Worm (Caenorhabditis elegans) whole organism, L4 larva: Measurements from ENCODE around the gene mtch-1.
A peak's percentile ranks its signal among the peaks of the same experiment; 100 is the strongest.
"Not testable (repeated sequence)": the region's sequence is repeated elsewhere in the genome, so short reads cannot be mapped to it uniquely, and the experiment has no call there.

Experiments used
- F26F4.8 ChIP-seq: fragments of 200-800 bp; sonication (Bioruptor generic); conservative IDR thresholded peaks from 2 replicates; pipeline ENCODE4 v1.3.6; 2022; ENCODE audit warnings: missing genetic modification characterization, missing compliant biosample characterization
- F44E2.7 ChIP-seq: fragments of 200-800 bp; sonication (Bioruptor generic); IDR thresholded peaks from 2 replicates; pipeline ENCODE4 v2.1.2; 2022; ENCODE audit warnings: missing genetic modification characterization, missing compliant biosample characterization
- Y48G9A.11 ChIP-seq: fragments of 200-800 bp; sonication (Bioruptor generic); IDR thresholded peaks from 2 replicates; pipeline ENCODE4 v1.3.6; 2022; ENCODE audit warnings: missing genetic modification reagents, missing genetic modification characterization, missing compliant biosample characterization
- Y5F2A.4 ChIP-seq: fragments of 200-800 bp; sonication (Bioruptor generic); optimal IDR thresholded peaks from 2 replicates; lab custom pipeline; 2018; ENCODE audit warnings: mild to moderate bottlenecking, missing genetic modification characterization, missing compliant biosample characterization
- aly-2 ChIP-seq: sonication (generic microtip); optimal IDR thresholded peaks from 2 replicates; lab custom pipeline; 2018; ENCODE audit warnings: missing biosample characterization, missing genetic modification characterization
- arid-1 ChIP-seq: fragments of 200-800 bp; sonication (Bioruptor generic); conservative IDR thresholded peaks from 2 replicates; pipeline ENCODE4 v1.3.6; 2022; ENCODE audit warnings: missing genetic modification reagents, missing genetic modification characterization, missing compliant biosample characterization
- ceh-20 ChIP-seq: fragments of 200-800 bp; sonication (Bioruptor generic); IDR thresholded peaks from 2 replicates; pipeline ENCODE4 v1.3.6; 2022; ENCODE audit warnings: missing genetic modification reagents, missing genetic modification characterization, missing compliant biosample characterization
- ceh-28 ChIP-seq: fragments of 150-350 bp; optimal IDR thresholded peaks from 2 replicates; lab custom pipeline; 2014; ENCODE audit warnings: missing biosample characterization, missing genetic modification reagents, missing genetic modification characterization
- ceh-62 ChIP-seq: sonication (generic microtip); optimal IDR thresholded peaks from 2 replicates; lab custom pipeline; 2017; ENCODE audit warnings: missing biosample characterization, missing genetic modification characterization
- ceh-82 ChIP-seq: sonication (generic microtip); optimal IDR thresholded peaks from 2 replicates; lab custom pipeline; 2017; ENCODE audit warnings: missing biosample characterization, missing genetic modification characterization
- cey-2 ChIP-seq: sonication (generic microtip); optimal IDR thresholded peaks from 3 replicates; lab custom pipeline; 2017; ENCODE audit warnings: missing genetic modification characterization, mild to moderate bottlenecking, missing compliant biosample characterization, antibody characterized with exemption, borderline replicate concordance; ENCODE audit not compliant: insufficient read depth
- daf-19 ChIP-seq: fragments of 200-800 bp; sonication (Bioruptor generic); conservative IDR thresholded peaks from 2 replicates; pipeline ENCODE4 v1.3.6; 2022; ENCODE audit warnings: missing genetic modification characterization, missing compliant biosample characterization
- dmd-6 ChIP-seq: fragments of 200-800 bp; sonication (Bioruptor generic); IDR thresholded peaks from 2 replicates; pipeline ENCODE4 v1.3.6; 2022; ENCODE audit warnings: missing genetic modification reagents, missing genetic modification characterization, missing compliant biosample characterization
- dmd-8 ChIP-seq: fragments of 200-800 bp; sonication (Bioruptor generic); IDR thresholded peaks from 2 replicates; pipeline ENCODE4 v1.3.6; 2022; ENCODE audit warnings: missing genetic modification characterization, missing compliant biosample characterization
- gei-8 ChIP-seq: fragments of 200-800 bp; sonication (Bioruptor generic); optimal IDR thresholded peaks from 2 replicates; lab custom pipeline; 2018; ENCODE audit warnings: mild to moderate bottlenecking, missing genetic modification characterization, missing compliant biosample characterization
- hmg-1.1 ChIP-seq: fragments of 200-800 bp; sonication (Bioruptor generic); IDR thresholded peaks from 2 replicates; pipeline ENCODE4 v1.3.6; 2022; ENCODE audit warnings: missing genetic modification reagents, missing genetic modification characterization, missing compliant biosample characterization
- lin-1 ChIP-seq: fragments of 200-800 bp; sonication (Bioruptor generic); IDR thresholded peaks from 2 replicates; pipeline ENCODE4 v1.3.6; 2022; ENCODE audit warnings: missing genetic modification reagents, missing genetic modification characterization, missing compliant biosample characterization
- lin-38 ChIP-seq: fragments of 200-800 bp; sonication (Bioruptor generic); IDR thresholded peaks from 2 replicates; pipeline ENCODE4 v1.3.6; 2022; ENCODE audit warnings: missing genetic modification reagents, missing genetic modification characterization, missing compliant biosample characterization
- madf-9 ChIP-seq: fragments of 200-800 bp; sonication (Bioruptor generic); conservative IDR thresholded peaks from 2 replicates; pipeline ENCODE4 v1.3.6; 2022; ENCODE audit warnings: missing genetic modification reagents, missing genetic modification characterization, missing compliant biosample characterization
- mdl-1 ChIP-seq, 2 experiments: fragments of 150-350 bp in 1 of 2; sonication (generic microtip) in 1 of 2; optimal IDR thresholded peaks; 2 replicates each; lab custom pipeline; 2014 to 2017; ENCODE audit warnings: missing biosample characterization in 2 of 2, missing genetic modification characterization in 2 of 2
- mes-2 ChIP-seq: sonication (generic microtip); optimal IDR thresholded peaks from 2 replicates; lab custom pipeline; 2016; ENCODE audit warnings: missing genotype, mild to moderate bottlenecking, missing genetic modification characterization, missing compliant biosample characterization; ENCODE audit not compliant: poor library complexity, severe bottlenecking
- mxl-3 ChIP-seq: fragments of 200-800 bp; sonication (Bioruptor generic); optimal IDR thresholded peaks from 2 replicates; lab custom pipeline; 2018; ENCODE audit warnings: mild to moderate bottlenecking, missing genetic modification characterization, missing compliant biosample characterization
- nhr-102 ChIP-seq: sonication (generic microtip); optimal IDR thresholded peaks from 2 replicates; lab custom pipeline; 2016; ENCODE audit warnings: mild to moderate bottlenecking, missing genetic modification characterization, moderate library complexity, missing compliant biosample characterization
- nhr-42 ChIP-seq: fragments of 200-800 bp; sonication (Bioruptor generic); IDR thresholded peaks from 2 replicates; pipeline ENCODE4 v1.3.6; 2022; ENCODE audit warnings: missing genetic modification characterization, missing compliant biosample characterization
- nhr-48 ChIP-seq: sonication (generic microtip); optimal IDR thresholded peaks from 2 replicates; lab custom pipeline; 2016; ENCODE audit warnings: mild to moderate bottlenecking, missing genetic modification characterization, missing compliant biosample characterization
- nhr-76 ChIP-seq: fragments of 150-350 bp; optimal IDR thresholded peaks from 2 replicates; lab custom pipeline; 2014; ENCODE audit warnings: missing biosample characterization, missing genetic modification characterization
- nhr-77 ChIP-seq: fragments of 150-350 bp; optimal IDR thresholded peaks from 2 replicates; lab custom pipeline; 2014; ENCODE audit warnings: missing biosample characterization, missing genetic modification characterization
- pqm-1 ChIP-seq: sonication (generic microtip); optimal IDR thresholded peaks from 2 replicates; lab custom pipeline; 2017; ENCODE audit warnings: missing biosample characterization, missing genetic modification characterization
- saeg-2 ChIP-seq: fragments of 200-800 bp; sonication (Bioruptor generic); IDR thresholded peaks from 2 replicates; pipeline ENCODE4 v1.3.6; 2022; ENCODE audit warnings: missing genetic modification reagents, missing genetic modification characterization, missing compliant biosample characterization
- unc-130 ChIP-seq: sonication (generic microtip); optimal IDR thresholded peaks from 2 replicates; lab custom pipeline; 2016; ENCODE audit warnings: missing genetic modification reagents, missing genetic modification characterization, missing compliant biosample characterization
- zag-1 ChIP-seq: fragments of 150-350 bp; optimal IDR thresholded peaks from 2 replicates; lab custom pipeline; 2014; ENCODE audit warnings: missing biosample characterization, missing genetic modification characterization
- zfp-3 ChIP-seq: fragments of 200-800 bp; sonication (Bioruptor generic); conservative IDR thresholded peaks from 2 replicates; pipeline ENCODE4 v1.3.6; 2022; ENCODE audit warnings: missing genetic modification reagents, missing genetic modification characterization, missing compliant biosample characterization
- zip-2 ChIP-seq: fragments of 150-350 bp; optimal IDR thresholded peaks from 2 replicates; lab custom pipeline; 2014; ENCODE audit warnings: missing biosample characterization, missing genetic modification characterization

Gene mtch-1

DNA sequence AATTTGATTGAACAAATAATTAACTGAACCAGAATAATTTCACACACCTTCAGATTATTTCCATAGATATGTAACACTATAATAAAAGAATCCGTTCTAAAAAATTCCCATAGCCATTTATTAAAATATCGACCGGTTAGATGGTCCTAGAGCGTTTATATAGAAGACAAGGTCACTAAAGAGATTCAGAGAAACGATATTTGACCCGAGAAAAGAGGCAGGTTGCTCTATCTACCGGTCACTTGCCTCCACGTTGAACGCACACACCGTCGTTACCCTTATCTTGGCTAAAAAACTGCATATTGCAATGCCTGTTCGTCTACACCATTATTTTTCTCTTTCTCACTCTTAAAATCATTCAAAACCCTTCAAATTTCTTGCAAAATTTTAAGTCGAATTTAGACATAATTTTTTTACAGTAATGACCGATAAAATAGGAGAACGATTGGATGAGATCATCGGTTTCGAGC lies 7.2 kb upstream of the mtch-1 start, which contains the start of gene C07D10.5:
Gene C07D10.5 (plus strand): TSS at position 420 of the 470 bp plus-strand sequence.
- TF ChIP-seq zag-1 (tag; lab: Kevin White, UChicago): no peak
- TF ChIP-seq Y5F2A.4: no peak
- TF ChIP-seq mxl-3 (GFP tag; lab: Kevin White, UChicago): no peak

DNA sequence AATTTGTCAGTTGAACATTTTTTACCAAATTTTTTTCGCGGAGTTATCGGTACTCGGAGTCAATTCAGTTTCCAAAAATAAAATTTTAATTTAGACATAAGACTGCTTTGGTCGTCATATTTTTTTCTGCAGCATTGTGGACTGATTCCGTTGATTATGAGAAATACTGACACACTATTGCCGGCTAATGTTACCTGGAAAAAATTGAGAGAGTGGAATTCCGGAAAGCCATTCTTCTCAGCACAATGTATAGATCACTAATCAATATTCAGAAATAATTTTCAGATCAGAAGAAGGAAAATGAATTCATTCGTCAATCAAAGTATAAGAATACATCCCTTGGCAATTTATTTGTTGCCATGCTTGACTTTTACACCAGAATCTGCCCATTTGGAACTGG lies 5.1 kb upstream of the mtch-1 start, which contains the start of gene C07D10.6:
Gene C07D10.6 (plus strand): TSS at position 301 of the 400 bp plus-strand sequence.
- no peak for TF ChIP-seq F44E2.7 (GFP tag; lab: Robert Waterston, UW)
- no peak for TF ChIP-seq nhr-42 (GFP tag; lab: Robert Waterston, UW)
- no peak for TF ChIP-seq hmg-1.1
- TF ChIP-seq dmd-8 (GFP tag; lab: Robert Waterston, UW): no peak
- TF ChIP-seq nhr-102 (tag; lab: Kevin White, UChicago): no peak
- TF ChIP-seq daf-19 (GFP tag; lab: Robert Waterston, UW): no peak
- TF ChIP-seq zag-1 (tag; lab: Kevin White, UChicago): no peak
- no peak for TF ChIP-seq madf-9 (GFP tag; lab: Robert Waterston, UW)
- TF ChIP-seq pqm-1 (tag; lab: Kevin White, UChicago): no peak
- no peak for TF ChIP-seq zfp-3 (GFP tag; lab: Robert Waterston, UW)
- no peak for TF ChIP-seq Y5F2A.4

DNA sequence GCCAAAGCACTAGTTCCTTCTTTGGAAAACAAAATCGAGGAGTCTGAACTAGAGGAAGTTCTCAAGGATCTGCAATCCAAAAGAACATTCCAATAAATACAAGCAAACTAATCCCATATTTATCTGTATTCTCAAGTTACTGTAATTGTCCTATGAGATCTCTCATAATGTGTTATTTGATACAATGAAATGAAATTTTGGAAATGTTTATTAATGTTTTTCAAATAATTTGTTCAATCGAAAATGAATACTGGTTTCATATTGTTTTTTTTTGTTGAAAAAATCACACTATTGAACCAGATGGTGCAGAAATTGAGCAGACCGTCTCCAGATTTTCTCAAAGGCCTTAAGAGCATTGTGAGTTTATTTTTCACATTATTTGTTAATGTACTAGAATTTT lies 1.0 kb upstream of the mtch-1 start, which contains the start of gene F43E2.1:
Gene F43E2.1 (plus strand): TSS at position 301 of the 400 bp plus-strand sequence.
- TF ChIP-seq aly-2 (tag; lab: Kevin White, UChicago) (no peak), F26F4.8 (GFP tag; lab: Robert Waterston, UW) (no peak), unc-130 (GFP tag; lab: Kevin White, UChicago) (no peak), ceh-20 (GFP tag; lab: Robert Waterston, UW) (no peak), saeg-2 (no peak), ceh-28 (no peak), dmd-6 (GFP tag; lab: Robert Waterston, UW) (no peak), lin-1 (GFP tag; lab: Robert Waterston, UW) (no peak), nhr-76 (tag; lab: Kevin White, UChicago) (no peak), gei-8 (no peak), nhr-48 (tag; lab: Kevin White, UChicago) (no peak), nhr-77 (tag; lab: Kevin White, UChicago) (no peak), mdl-1 (tag; optimal IDR thresholded peaks at IDR 0.05; lab: Kevin White, UChicago) (no peak), ceh-62 (tag; lab: Kevin White, UChicago) (no peak), hmg-1.1 (no peak), mes-2 (no peak), cey-2 (tag; lab: Kevin White, UChicago) (no peak)

ce11 chrII:7372371-7372770 lies 1.6 kb downstream of the mtch-1 start:
- peak; percentile 29; the same call in 1 of the 2 replicates for TF ChIP-seq arid-1 (GFP tag; lab: Robert Waterston, UW)
- peak; percentile 46 for TF ChIP-seq lin-38
- TF ChIP-seq Y48G9A.11 (GFP tag; lab: Robert Waterston, UW): 0 out of 2 replicates have a peak, but pooled peaks have one; percentile 22
- TF ChIP-seq F26F4.8 (GFP tag; lab: Robert Waterston, UW): 0 out of 2 replicates have a peak, but pooled peaks have one; percentile 27

ce11 chrII:7370195-7370594 lies 3.8 kb downstream of the mtch-1 start, which contains the start of gene F43E2.11:
Gene F43E2.11 (minus strand): TSS chrII:7370295.
- TF ChIP-seq zag-1 (tag; lab: Kevin White, UChicago); zip-2; ceh-82: not testable (repeated sequence)
